Worm (Caenorhabditis elegans): ENCODE measurements around the gene T12D8.10.

Gene T12D8.10

DNA sequence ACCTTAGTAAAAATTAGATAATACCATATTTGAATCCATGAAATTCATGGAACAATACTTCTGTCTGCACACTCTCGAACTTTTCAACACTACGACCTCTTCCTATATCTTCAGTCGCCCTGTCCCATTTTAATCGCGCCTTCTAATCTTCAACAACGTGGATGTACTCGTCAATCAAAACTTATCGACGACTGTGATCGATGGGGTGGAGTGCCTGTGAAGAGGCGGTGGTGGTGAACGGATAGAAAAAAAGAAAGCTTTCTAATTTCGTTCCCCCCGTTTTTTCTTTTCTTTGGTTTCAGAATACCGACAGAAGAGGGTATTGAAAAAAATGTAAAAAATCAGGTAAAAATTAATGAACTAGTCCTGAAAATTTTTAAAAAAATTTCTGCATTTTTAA, 16.9 kb upstream of the T12D8.10 start:
- TF ChIP-seq nhr-12 (tag; optimal IDR thresholded peaks at IDR 0.05), result no peak
- peak; percentile 35 for TF ChIP-seq lin-14 (GFP tag; optimal IDR thresholded peaks at IDR 0.05)
- TF ChIP-seq blmp-1 (tag; optimal IDR thresholded peaks at IDR 0.05), result peak; percentile 78
- TF ChIP-seq nhr-19 (GFP tag; conservative IDR thresholded peaks at IDR 0.05), result no peak
- no peak for TF ChIP-seq lin-39 (tag; optimal IDR thresholded peaks at IDR 0.05)
- TF ChIP-seq snu-23 (GFP tag; optimal IDR thresholded peaks at IDR 0.05), result no peak
- TF ChIP-seq sox-4 (tag; optimal IDR thresholded peaks at IDR 0.05), result no peak
- no peak for TF ChIP-seq hpl-2 (GFP tag; optimal IDR thresholded peaks at IDR 0.05)
- TF ChIP-seq fkh-4 (tag; optimal IDR thresholded peaks at IDR 0.05; ENCODE audit: borderline replicate concordance), result no peak
- no peak for TF ChIP-seq mab-9 (GFP tag; IDR thresholded peaks at IDR 0.05)
- no peak for TF ChIP-seq tlp-1 (tag; optimal IDR thresholded peaks at IDR 0.05)
- no peak for TF ChIP-seq unc-130 (tag; optimal IDR thresholded peaks at IDR 0.05)

DNA sequence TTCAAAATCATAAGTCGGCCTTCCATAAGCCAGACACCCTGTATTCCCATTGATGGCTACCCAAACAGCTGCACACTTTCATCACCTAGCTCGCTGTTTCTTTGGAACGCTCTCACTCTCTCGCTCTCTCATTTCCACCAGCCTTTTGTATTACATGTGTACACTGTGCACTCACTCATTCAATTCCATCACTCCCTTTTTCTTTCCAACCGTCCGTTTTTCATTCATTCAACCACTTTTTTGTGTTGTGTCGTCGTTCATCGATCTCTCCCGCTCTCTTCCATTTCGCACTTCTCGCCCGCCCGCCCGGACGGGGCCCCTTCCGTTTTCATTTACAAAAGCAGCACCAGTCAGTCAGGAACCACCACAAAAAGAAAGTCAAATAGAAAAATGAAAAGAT, 15.8 kb upstream of the T12D8.10 start:
- peak; percentile 52 for TF ChIP-seq lin-14 (GFP tag; optimal IDR thresholded peaks at IDR 0.05)
- no peak for TF ChIP-seq pax-3 (tag; optimal IDR thresholded peaks at IDR 0.05)

DNA sequence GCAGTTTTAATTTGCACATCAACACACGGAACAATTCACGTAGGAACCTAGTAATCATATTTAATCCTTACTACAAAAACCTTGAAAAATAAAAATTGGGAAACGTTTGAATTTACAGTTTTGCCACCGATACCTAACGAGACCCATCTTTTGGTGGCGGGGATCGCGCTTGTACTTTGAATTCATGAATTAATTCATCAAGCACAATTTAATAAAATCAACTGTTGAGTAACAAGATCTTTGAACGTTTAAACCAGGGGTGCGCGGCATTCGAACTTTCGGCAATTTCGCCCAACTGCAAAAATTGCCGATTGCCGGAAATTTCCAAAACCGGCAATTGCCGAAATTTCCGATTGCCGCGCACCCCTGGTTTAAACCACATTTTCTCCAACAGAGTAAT, 14.6 kb upstream of the T12D8.10 start:
- TF ChIP-seq efl-1 (optimal IDR thresholded peaks at IDR 0.05) (no peak), efl-1 (GFP tag; optimal IDR thresholded peaks at IDR 0.05 in 1 of 2) (peak in 1 of 2 experiments; percentile 43), ceh-90 (tag; optimal IDR thresholded peaks at IDR 0.05) (no peak)

DNA sequence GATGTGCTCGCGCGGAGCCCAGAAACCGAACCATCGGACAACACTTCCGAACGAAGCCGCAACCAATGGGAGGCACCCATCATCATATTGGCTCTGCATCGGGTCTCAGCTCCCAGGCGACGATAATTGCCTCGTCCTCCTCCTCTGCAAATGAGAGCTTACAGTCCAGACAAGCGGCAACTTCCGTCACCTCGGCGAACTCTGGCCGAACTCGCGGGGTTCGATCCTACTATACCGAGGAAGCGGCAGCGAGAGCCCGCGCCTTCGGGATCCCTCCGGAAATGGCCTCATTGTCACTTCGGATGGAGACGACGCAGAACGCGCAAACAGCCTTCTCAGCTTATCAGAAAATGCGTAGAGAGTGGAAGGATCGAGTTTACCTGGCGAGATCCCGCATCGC, 12.8 kb upstream of the T12D8.10 start:
- TF ChIP-seq unc-130 (tag; optimal IDR thresholded peaks at IDR 0.05) (no peak), unc-86 (tag; optimal IDR thresholded peaks at IDR 0.05) (no peak), dpl-1 (GFP tag; optimal IDR thresholded peaks at IDR 0.05) (no peak), unc-98 (GFP tag; IDR thresholded peaks at IDR 0.05) (no peak), zip-4 (GFP tag; optimal IDR thresholded peaks at IDR 0.05) (no peak), nhr-90 (tag; optimal IDR thresholded peaks at IDR 0.05; ENCODE audit: poor library complexity) (no peak), lir-3 (tag; optimal IDR thresholded peaks at IDR 0.05; ENCODE audit: poor library complexity) (no peak), aly-2 (tag; optimal IDR thresholded peaks at IDR 0.05) (no peak), nhr-19 (GFP tag; conservative IDR thresholded peaks at IDR 0.05) (no peak), lin-14 (GFP tag; optimal IDR thresholded peaks at IDR 0.05) (no peak), grh-1 (GFP tag; IDR thresholded peaks at IDR 0.05) (no peak), ceh-8 (GFP tag; optimal IDR thresholded peaks at IDR 0.05) (no peak), fos-1 (tag; optimal IDR thresholded peaks at IDR 0.05) (no peak), pqm-1 (tag; optimal IDR thresholded peaks at IDR 0.05) (no peak), ces-1 (GFP tag; optimal IDR thresholded peaks at IDR 0.05) (no peak)

DNA sequence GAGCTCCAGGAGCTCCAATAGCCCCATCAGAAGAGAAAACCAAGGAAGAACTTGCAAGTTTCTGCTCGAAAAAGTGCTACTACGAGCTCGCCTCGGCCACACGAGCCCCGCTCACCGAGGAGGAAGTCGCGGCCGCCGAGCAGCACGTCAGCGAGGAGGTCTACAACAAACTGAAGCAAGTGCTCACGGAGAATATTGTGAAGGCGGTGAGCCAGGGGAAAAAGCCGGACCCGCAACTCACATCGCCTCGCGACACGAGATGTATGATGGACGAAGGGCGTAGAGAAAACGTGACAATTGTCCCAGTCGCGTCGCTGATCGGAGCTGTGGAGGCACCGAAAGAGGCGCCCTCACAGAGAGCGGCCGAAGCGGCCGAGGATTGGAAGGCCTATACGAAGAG, 10.6 kb upstream of the T12D8.10 start:
- no peak for TF ChIP-seq lir-3 (tag; optimal IDR thresholded peaks at IDR 0.05; ENCODE audit: poor library complexity)
- no peak for TF ChIP-seq egl-27 (tag; optimal IDR thresholded peaks at IDR 0.05)
- TF ChIP-seq sptf-1 (tag; optimal IDR thresholded peaks at IDR 0.05), result no peak
- no peak for TF ChIP-seq skn-1 (tag; optimal IDR thresholded peaks at IDR 0.05)
- TF ChIP-seq ama-1 (optimal IDR thresholded peaks at IDR 0.05), result no peak
- TF ChIP-seq lin-35 (GFP tag; optimal IDR thresholded peaks at IDR 0.05), result no peak
- no peak for TF ChIP-seq egl-13 (tag; optimal IDR thresholded peaks at IDR 0.05)
- TF ChIP-seq hpl-2 (GFP tag; optimal IDR thresholded peaks at IDR 0.05), result no peak
- TF ChIP-seq dsc-1 (tag; optimal IDR thresholded peaks at IDR 0.05), result no peak
- TF ChIP-seq ztf-4 (tag; optimal IDR thresholded peaks at IDR 0.05), result no peak
- TF ChIP-seq ceh-63 (GFP tag; optimal IDR thresholded peaks at IDR 0.05), result no peak
- TF ChIP-seq lin-14 (GFP tag; optimal IDR thresholded peaks at IDR 0.05), result no peak
- TF ChIP-seq swsn-7 (tag; optimal IDR thresholded peaks at IDR 0.05), result no peak
- no peak for TF ChIP-seq fos-1 (tag; optimal IDR thresholded peaks at IDR 0.05)
- TF ChIP-seq tbx-2 (tag; optimal IDR thresholded peaks at IDR 0.05), result no peak
- TF ChIP-seq hlh-4 (tag; optimal IDR thresholded peaks at IDR 0.05), result no peak
- no peak for TF ChIP-seq nhr-11 (tag; optimal IDR thresholded peaks at IDR 0.05)
- no peak for TF ChIP-seq ces-1 (GFP tag; optimal IDR thresholded peaks at IDR 0.05)
- no peak for TF ChIP-seq C16A3.4 (tag; optimal IDR thresholded peaks at IDR 0.05)
- TF ChIP-seq grh-1 (GFP tag; IDR thresholded peaks at IDR 0.05), result no peak

All from whole organism, L1 larva.